Fruit fly (Drosophila melanogaster): ENCODE measurements around the gene Gba1b.

- no peak for TF ChIP-seq EcR (GFP tag; optimal IDR thresholded peaks at IDR 0.05)
- TF ChIP-seq Dll (optimal IDR thresholded peaks at IDR 0.05) = no peak
- TF ChIP-seq usp (GFP tag; optimal IDR thresholded peaks at IDR 0.05) = no peak
- TF ChIP-seq pan (optimal IDR thresholded peaks at IDR 0.05) = no peak
- TF ChIP-seq CG8478 (optimal IDR thresholded peaks at IDR 0.05) = no peak
- TF ChIP-seq psq (optimal IDR thresholded peaks at IDR 0.05) = no peak
These were observed 42.8 kb downstream of the Gba1b start for dm6 chr3R:23747446-23747845.
